Fruit fly (Drosophila melanogaster): ENCODE measurements around the gene Dpm1.

Dpm1 gene

dm6 chr2L:19506323-19506722, 19.8 kb downstream of the Dpm1 start:
- TF ChIP-seq topi (GFP tag; optimal IDR thresholded peaks at IDR 0.05), result no peak
- TF ChIP-seq CG6163 (GFP tag; IDR thresholded peaks at IDR 0.05), result no peak
- TF ChIP-seq fkh (GFP tag; optimal IDR thresholded peaks at IDR 0.05), result no peak
- TF ChIP-seq Blimp-1 (GFP tag; optimal IDR thresholded peaks at IDR 0.05), result no peak
- TF ChIP-seq CG6808 (GFP tag; optimal IDR thresholded peaks at IDR 0.05), result no peak
- TF ChIP-seq Met (GFP tag; optimal IDR thresholded peaks at IDR 0.05), result no peak
- TF ChIP-seq CG16779 (tag; optimal IDR thresholded peaks at IDR 0.05), result no peak
- TF ChIP-seq Hr39 (GFP tag; optimal IDR thresholded peaks at IDR 0.05), result no peak
- TF ChIP-seq CG11762 (GFP tag; optimal IDR thresholded peaks at IDR 0.05; ENCODE audit: insufficient read depth), result no peak
- no peak for TF ChIP-seq Hr38 (GFP tag; optimal IDR thresholded peaks at IDR 0.05)

- TF ChIP-seq achi (GFP tag; optimal IDR thresholded peaks at IDR 0.05), result no peak
- no peak for TF ChIP-seq esn (GFP tag; optimal IDR thresholded peaks at IDR 0.05)
- TF ChIP-seq Hr4 (GFP tag; optimal IDR thresholded peaks at IDR 0.05), result no peak
- no peak for TF ChIP-seq pdm3 (GFP tag; optimal IDR thresholded peaks at IDR 0.05)
- no peak for TF ChIP-seq CG1621 (tag; optimal IDR thresholded peaks at IDR 0.05)
- no peak for TF ChIP-seq CG9139 (GFP tag; optimal IDR thresholded peaks at IDR 0.05)
- no peak for TF ChIP-seq CG10631 (GFP tag; optimal IDR thresholded peaks at IDR 0.05)
- TF ChIP-seq fd59A (GFP tag; optimal IDR thresholded peaks at IDR 0.05), result no peak
- TF ChIP-seq Eip75B (GFP tag; optimal IDR thresholded peaks at IDR 0.05), result no peak
- no peak for TF ChIP-seq CG6808 (GFP tag; optimal IDR thresholded peaks at IDR 0.05)
Measured at dm6 chr2L:19497983-19498382, 28.2 kb downstream of the Dpm1 start, which contains the start of gene Top3alpha. Gene Top3alpha (plus strand): TSS chr2L:19498168.

- TF ChIP-seq net (GFP tag; optimal IDR thresholded peaks at IDR 0.05), result no peak
- peak; percentile 50; the same call in 1 of the 3 replicates for TF ChIP-seq CG8119 (GFP tag; IDR thresholded peaks at IDR 0.05)
- peak; percentile 37 for TF ChIP-seq lz (GFP tag; optimal IDR thresholded peaks at IDR 0.05)
- TF ChIP-seq eg (GFP tag; IDR thresholded peaks at IDR 0.05), result peak; percentile 40; the same call in 1 of the 3 replicates
- TF ChIP-seq CG6808 (GFP tag; optimal IDR thresholded peaks at IDR 0.05), result no peak
- TF ChIP-seq CG31627 (GFP tag; optimal IDR thresholded peaks at IDR 0.05), result peak; percentile 8
- TF ChIP-seq CG3032 (tag; optimal IDR thresholded peaks at IDR 0.05), result peak; percentile 72
- peak; percentile 58 for TF ChIP-seq achi (GFP tag; optimal IDR thresholded peaks at IDR 0.05)
- no peak for TF ChIP-seq CG11294 (GFP tag; IDR thresholded peaks at IDR 0.05)
- TF ChIP-seq CG32006 (GFP tag; optimal IDR thresholded peaks at IDR 0.05), result no peak
- TF ChIP-seq Gug (GFP tag; IDR thresholded peaks at IDR 0.05), result peak; percentile 42
- TF ChIP-seq esn (GFP tag; optimal IDR thresholded peaks at IDR 0.05), result peak; percentile 41
- no peak for TF ChIP-seq CG34406 (GFP tag; optimal IDR thresholded peaks at IDR 0.05)
- TF ChIP-seq Blimp-1 (GFP tag; optimal IDR thresholded peaks at IDR 0.05), result no peak
- TF ChIP-seq OdsH (GFP tag; optimal IDR thresholded peaks at IDR 0.05), result no peak
- peak; percentile 71 for TF ChIP-seq svp (GFP tag)
Measured at dm6 chr2L:19492934-19493686, 33.1 kb downstream of the Dpm1 start, which contains the start of the genes swm and Ctu2. Gene swm (plus strand): TSS chr2L:19493251. Gene Ctu2 (minus strand): TSS chr2L:19493253.

- TF ChIP-seq CG10631 (GFP tag; optimal IDR thresholded peaks at IDR 0.05) (no peak), Met (GFP tag; optimal IDR thresholded peaks at IDR 0.05) (no peak), CG4318 (GFP tag; optimal IDR thresholded peaks at IDR 0.05) (no peak), CG6854 (GFP tag; optimal IDR thresholded peaks at IDR 0.05) (peak; percentile 9), CG16779 (tag; optimal IDR thresholded peaks at IDR 0.05) (no peak), CG9139 (GFP tag; optimal IDR thresholded peaks at IDR 0.05) (no peak), salr (GFP tag; optimal IDR thresholded peaks at IDR 0.05) (no peak), eg (GFP tag; IDR thresholded peaks at IDR 0.05) (peak; percentile 63; the same call in 2 of the 3 replicates), Eip78C (GFP tag) (no peak), topi (GFP tag; optimal IDR thresholded peaks at IDR 0.05) (no peak), CG3919 (GFP tag; optimal IDR thresholded peaks at IDR 0.05) (no peak), fd85E (GFP tag; optimal IDR thresholded peaks at IDR 0.05) (no peak), net (GFP tag; optimal IDR thresholded peaks at IDR 0.05) (no peak), OdsH (GFP tag; optimal IDR thresholded peaks at IDR 0.05) (no peak), Sox102F (GFP tag; optimal IDR thresholded peaks at IDR 0.05) (no peak), Ets21C (GFP tag; optimal IDR thresholded peaks at IDR 0.05) (no peak), Eip93F (GFP tag; optimal IDR thresholded peaks at IDR 0.05) (peak; percentile 1), vri (GFP tag; optimal IDR thresholded peaks at IDR 0.05) (no peak), ss (GFP tag; optimal IDR thresholded peaks at IDR 0.05) (no peak), CG11762 (GFP tag; optimal IDR thresholded peaks at IDR 0.05; ENCODE audit: insufficient read depth) (no peak), CG11902 (GFP tag; optimal IDR thresholded peaks at IDR 0.05) (peak; percentile 8), acj6 (GFP tag; optimal IDR thresholded peaks at IDR 0.05) (no peak), CG3032 (tag; optimal IDR thresholded peaks at IDR 0.05) (no peak)
Measured at dm6 chr2L:19489997-19490461, 36.1 kb downstream of the Dpm1 start, which contains the start of the genes CG10194 and CG18094. Gene CG10194 (minus strand): TSS chr2L:19490104. Gene CG18094 (plus strand): TSS chr2L:19490262.

Data from whole organism, prepupa.